Fruit fly (Drosophila melanogaster) whole organism, wandering third instar larva: ENCODE measurements around the gene sowi.

Source experiments
- Myc ChIP-seq: fragments of >200 bp; optimal IDR thresholded peaks from 2 replicates; lab custom pipeline; 2017
- Sp1 ChIP-seq: fragments of 200-800 bp; sonication (Bioruptor generic); optimal IDR thresholded peaks from 3 replicates; lab custom pipeline; 2019; ENCODE audit warnings: missing biosample characterization, mild to moderate bottlenecking, missing genetic modification characterization, moderate library complexity
- br ChIP-seq: fragments of 200-800 bp; sonication (Bioruptor generic); optimal IDR thresholded peaks from 2 replicates; lab custom pipeline; 2016; ENCODE audit warnings: missing biosample characterization, missing genetic modification characterization
- dsf ChIP-seq: sonication (Bioruptor generic); optimal IDR thresholded peaks from 2 replicates; lab custom pipeline; 2016; ENCODE audit warnings: missing biosample characterization, missing genetic modification characterization, borderline replicate concordance
- foxo ChIP-seq, 2 experiments: fragments of 200-800 bp; sonication (Bioruptor generic); optimal IDR thresholded peaks; 2 replicates in 1 of 2; 3 replicates in 1 of 2; lab custom pipeline; 2016 to 2017; ENCODE audit warnings: missing biosample characterization in 2 of 2, missing genetic modification characterization in 2 of 2
- fru ChIP-seq: fragments of 200-800 bp; sonication (Bioruptor generic); optimal IDR thresholded peaks from 3 replicates; lab custom pipeline; 2016; ENCODE audit warnings: missing biosample characterization, mild to moderate bottlenecking, missing genetic modification characterization
- pan ChIP-seq: fragments of >200 bp; optimal IDR thresholded peaks from 2 replicates; lab custom pipeline; 2017

DNA sequence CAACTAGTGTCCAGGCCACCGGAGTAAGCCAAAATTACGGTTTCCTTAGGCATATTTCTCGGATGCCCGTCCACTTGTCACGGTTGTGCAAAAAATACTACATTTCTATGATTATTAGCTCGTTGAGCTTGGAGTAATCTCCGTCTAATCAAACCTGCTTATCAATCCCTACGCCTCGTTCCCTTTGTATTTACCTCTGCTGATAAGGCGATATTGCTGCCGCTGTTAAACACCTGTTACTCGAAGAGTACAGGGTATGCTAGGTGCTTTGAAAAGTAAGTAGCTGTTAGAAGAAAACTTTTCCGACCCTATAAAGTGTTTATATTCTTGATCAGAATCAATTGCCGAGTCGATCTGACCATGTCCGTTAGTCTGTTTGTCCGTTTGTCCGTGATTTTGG lies 16.6 kb upstream of the sowi start, which contains the start of gene Ass:
- no peak for TF ChIP-seq fru (GFP tag; lab: Kevin White, UChicago)
- no peak for TF ChIP-seq pan
- no peak for TF ChIP-seq foxo (GFP tag; optimal IDR thresholded peaks at IDR 0.05; lab: Kevin White, UChicago)
- no peak for TF ChIP-seq Myc (lab: Kevin White, UChicago)
- TF ChIP-seq dsf (GFP tag; lab: Kevin White, UChicago): no peak
- no peak for TF ChIP-seq Sp1
- no peak for TF ChIP-seq br (GFP tag; lab: Kevin White, UChicago)
